Fruit fly (Drosophila melanogaster) whole organism, pupa: ENCODE results near the gene CG17780.
A peak's percentile ranks its signal among the peaks of the same experiment; 100 is the strongest.

Experiments used
- CG10348 ChIP-seq: fragments of 200-800 bp; sonication (Bioruptor generic); IDR thresholded peaks from 2 replicates; pipeline ENCODE4 v1.3.6; 2022; ENCODE audit warnings: missing biosample characterization, missing genetic modification characterization
- CG13204 ChIP-seq: fragments of 200-800 bp; sonication (Bioruptor generic); optimal IDR thresholded peaks from 2 replicates; lab custom pipeline; 2018; ENCODE audit warnings: missing biosample characterization, mild to moderate bottlenecking, missing genetic modification characterization, moderate library complexity
- CG15710 ChIP-seq: fragments of 200-800 bp; sonication (Bioruptor generic); optimal IDR thresholded peaks from 2 replicates; lab custom pipeline; 2018; ENCODE audit warnings: missing biosample characterization, mild to moderate bottlenecking, missing genetic modification characterization, moderate library complexity
- CG17806 ChIP-seq: fragments of 200-800 bp; sonication (Bioruptor generic); optimal IDR thresholded peaks from 2 replicates; lab custom pipeline; 2018; ENCODE audit warnings: missing biosample characterization, mild to moderate bottlenecking, missing genetic modification characterization, moderate library complexity
- CG32121 ChIP-seq: fragments of 200-800 bp; sonication (Bioruptor generic); IDR thresholded peaks from 2 replicates; pipeline ENCODE4 v1.3.6; 2022; ENCODE audit warnings: missing biosample characterization, missing genetic modification characterization
- CG34367 ChIP-seq: fragments of 200-800 bp; sonication (Bioruptor generic); optimal IDR thresholded peaks from 2 replicates; lab custom pipeline; 2018; ENCODE audit warnings: missing biosample characterization, mild to moderate bottlenecking, missing genetic modification characterization
- CG4496 ChIP-seq: fragments of 200-800 bp; sonication (Bioruptor generic); IDR thresholded peaks from 3 replicates; pipeline ENCODE4 v1.3.6; 2022; ENCODE audit warnings: missing biosample characterization, missing genetic modification characterization
- CG8159 ChIP-seq: fragments of 200-800 bp; sonication (Bioruptor generic); optimal IDR thresholded peaks from 3 replicates; lab custom pipeline; 2018; ENCODE audit warnings: missing biosample characterization, mild to moderate bottlenecking, missing genetic modification characterization, moderate library complexity
- CG8301 ChIP-seq: fragments of 200-800 bp; sonication (Bioruptor generic); optimal IDR thresholded peaks from 2 replicates; lab custom pipeline; 2018; ENCODE audit warnings: missing biosample characterization, mild to moderate bottlenecking, missing genetic modification characterization
- CG9948 ChIP-seq: fragments of 200-800 bp; sonication (Bioruptor generic); optimal IDR thresholded peaks from 2 replicates; lab custom pipeline; 2018; ENCODE audit warnings: missing biosample characterization, mild to moderate bottlenecking, missing genetic modification characterization, moderate library complexity
- D1 ChIP-seq: fragments of 200-800 bp; sonication (Bioruptor generic); optimal IDR thresholded peaks from 2 replicates; lab custom pipeline; 2018; ENCODE audit warnings: missing biosample characterization, mild to moderate bottlenecking, missing genetic modification characterization, moderate library complexity
- EcR ChIP-seq: fragments of 200-800 bp; sonication (Bioruptor generic); optimal IDR thresholded peaks from 3 replicates; lab custom pipeline; 2019; ENCODE audit warnings: missing biosample characterization, missing genetic modification characterization, mild to moderate bottlenecking, moderate library complexity, missing genetic modification reagents
- Ets98B ChIP-seq: fragments of 200-800 bp; sonication (Bioruptor generic); IDR thresholded peaks from 2 replicates; pipeline ENCODE4 v1.3.6; 2022; ENCODE audit warnings: missing biosample characterization, missing genetic modification characterization
- Pif1B ChIP-seq: fragments of 200-800 bp; sonication (Bioruptor generic); optimal IDR thresholded peaks from 3 replicates; lab custom pipeline; 2016; ENCODE audit warnings: missing biosample characterization, missing genetic modification characterization
- Snoo ChIP-seq: fragments of 200-800 bp; sonication (Bioruptor generic); optimal IDR thresholded peaks from 3 replicates; lab custom pipeline; 2017; ENCODE audit warnings: missing biosample characterization, mild to moderate bottlenecking, missing genetic modification characterization, inconsistent platforms
- fd96Ca ChIP-seq: fragments of 200-800 bp; sonication (Bioruptor generic); IDR thresholded peaks from 3 replicates; pipeline ENCODE4 v1.3.6; 2022; ENCODE audit warnings: missing biosample characterization, missing genetic modification characterization
- gl ChIP-seq: fragments of 200-800 bp; sonication (Bioruptor generic); optimal IDR thresholded peaks from 2 replicates; lab custom pipeline; 2018; ENCODE audit warnings: missing biosample characterization, mild to moderate bottlenecking, missing genetic modification characterization

CG17780 gene

DNA sequence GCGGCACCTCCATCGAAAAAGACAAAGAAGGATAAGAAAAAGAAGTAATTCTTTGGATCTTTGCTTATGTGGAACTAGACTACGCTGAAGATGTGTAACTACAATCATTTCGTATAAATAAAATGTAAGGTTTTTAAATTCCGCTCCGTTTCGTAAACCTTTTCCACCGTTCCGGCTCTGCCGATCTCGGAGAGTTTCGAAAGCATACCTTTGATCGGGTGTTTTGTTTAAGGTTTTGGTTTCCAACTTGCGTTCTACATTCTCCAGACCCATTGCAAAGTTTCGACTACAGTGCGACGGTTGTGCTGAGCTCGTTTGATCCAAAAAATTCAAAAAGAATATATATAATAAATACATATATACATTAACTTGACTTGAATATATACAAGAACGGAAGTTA is 48.2 kb downstream of the CG17780 start, which contains the start of gene CG6432:
CG6432 (plus strand) TSS at position 301 of the 400 bp plus-strand sequence.
- TF ChIP-seq CG8159, result no peak
- TF ChIP-seq CG10348, result no peak
- TF ChIP-seq gl (tag; lab: Kevin White, UChicago), result no peak
- no peak for TF ChIP-seq CG8301 (tag; lab: Kevin White, UChicago)
- TF ChIP-seq CG34367 (tag; lab: Kevin White, UChicago), result no peak
- TF ChIP-seq Snoo, result no peak
- no peak for TF ChIP-seq CG32121
- no peak for TF ChIP-seq CG15710 (tag; lab: Kevin White, UChicago)
- TF ChIP-seq CG4496 (GFP tag; lab: Robert Waterston, UW), result no peak
- no peak for TF ChIP-seq Pif1B (GFP tag; lab: Kevin White, UChicago)
- no peak for TF ChIP-seq Ets98B (GFP tag; lab: Robert Waterston, UW)
- TF ChIP-seq fd96Ca (GFP tag; lab: Robert Waterston, UW), result no peak
- TF ChIP-seq CG13204 (GFP tag; lab: Kevin White, UChicago), result no peak
- no peak for TF ChIP-seq EcR (GFP tag; lab: Kevin White, UChicago)
- TF ChIP-seq CG17806 (tag; lab: Kevin White, UChicago), result no peak
- no peak for TF ChIP-seq D1 (tag; lab: Kevin White, UChicago)
- TF ChIP-seq, all 21 proteins: peak for 0

DNA sequence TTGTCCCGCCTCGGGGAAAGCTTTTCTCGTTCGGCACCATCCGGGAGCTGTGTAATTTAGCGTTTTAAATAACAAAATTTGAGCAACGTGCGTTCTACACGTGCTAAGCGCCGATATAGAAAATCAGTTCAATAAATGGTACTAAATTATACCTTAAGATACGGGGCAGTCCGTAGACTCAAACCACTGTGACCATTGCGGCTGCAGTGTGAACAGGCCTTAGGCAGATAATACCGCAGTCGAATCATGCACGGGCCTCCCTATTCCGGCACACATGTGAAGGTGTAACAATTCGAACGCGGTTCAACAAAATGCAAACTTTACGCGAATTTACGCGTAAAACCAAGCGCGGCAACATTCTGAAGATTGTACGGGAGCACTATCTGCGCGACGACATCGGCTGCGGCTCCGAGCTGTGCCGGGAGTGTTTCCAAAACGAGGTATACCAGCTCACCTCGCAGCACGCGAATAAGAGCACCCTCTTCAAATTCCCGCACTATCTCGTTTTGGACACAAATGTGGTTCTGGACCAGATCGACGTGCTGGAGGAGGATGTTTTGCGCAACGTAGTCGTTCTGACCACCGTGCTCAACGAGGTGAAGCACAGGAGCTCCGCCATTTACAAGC is 51.6 kb downstream of the CG17780 start, which contains the start of the genes Rrp5 and Dis3:
Rrp5 (minus strand) TSS at position 135 of the 627 bp plus-strand sequence.
Dis3 (plus strand) TSS at position 252 of the 627 bp plus-strand sequence.
- TF ChIP-seq fd96Ca (GFP tag; lab: Robert Waterston, UW), result peak; percentile 41; the same call in 1 of the 3 replicates
- no peak for TF ChIP-seq CG8301 (tag; lab: Kevin White, UChicago)
- TF ChIP-seq CG4496 (GFP tag; lab: Robert Waterston, UW), result peak; percentile 35; the same call in 1 of the 3 replicates
- no peak for TF ChIP-seq CG9948 (tag; lab: Kevin White, UChicago)
- no peak for TF ChIP-seq Snoo
